Worm (Caenorhabditis elegans) whole organism, late embryonic: ENCODE data around the gene R13H4.7.

ENCODE experiments used
- F13H6.1 ChIP-seq: sonication (generic microtip); optimal IDR thresholded peaks from 2 replicates; lab custom pipeline; 2016; ENCODE audit warnings: missing genetic modification characterization, missing compliant biosample characterization
- T23F11.4 ChIP-seq: fragments of 200-800 bp; sonication (Bioruptor generic); optimal IDR thresholded peaks from 2 replicates; lab custom pipeline; 2018; ENCODE audit warnings: mild to moderate bottlenecking, missing genetic modification characterization, missing compliant biosample characterization
- ama-1 ChIP-seq: fragments of 150-350 bp; optimal IDR thresholded peaks from 2 replicates; lab custom pipeline; 2014
- ceh-19 ChIP-seq: fragments of 200-800 bp; sonication (Bioruptor generic); optimal IDR thresholded peaks from 2 replicates; lab custom pipeline; 2018; ENCODE audit warnings: mild to moderate bottlenecking, missing genetic modification characterization, missing compliant biosample characterization
- ceh-2 ChIP-seq: sonication (generic microtip); optimal IDR thresholded peaks from 2 replicates; lab custom pipeline; 2016; ENCODE audit warnings: missing genotype, missing genetic modification characterization, missing compliant biosample characterization
- elt-2 ChIP-seq: sonication (generic microtip); optimal IDR thresholded peaks from 2 replicates; lab custom pipeline; 2016; ENCODE audit warnings: missing genetic modification reagents, missing genetic modification characterization, missing compliant biosample characterization
- nfya-1 ChIP-seq: sonication (generic microtip); optimal IDR thresholded peaks from 2 replicates; lab custom pipeline; 2017; ENCODE audit warnings: missing genetic modification characterization, mild to moderate bottlenecking, missing compliant biosample characterization, antibody characterized with exemption, moderate library complexity
- nhr-11 ChIP-seq: fragments of 150-350 bp; optimal IDR thresholded peaks from 2 replicates; lab custom pipeline; 2014; ENCODE audit warnings: missing biosample characterization, missing genetic modification characterization
- nhr-232 ChIP-seq: sonication (generic microtip); optimal IDR thresholded peaks from 2 replicates; lab custom pipeline; 2016; ENCODE audit warnings: missing genetic modification characterization, missing compliant biosample characterization
- pha-4 ChIP-seq: fragments of 150-350 bp; optimal IDR thresholded peaks from 2 replicates; lab custom pipeline; 2018; ENCODE audit warnings: missing biosample characterization, missing genetic modification reagents, missing genetic modification characterization
- rnt-1 ChIP-seq: sonication (generic microtip); optimal IDR thresholded peaks from 2 replicates; lab custom pipeline; 2016; ENCODE audit warnings: missing genetic modification characterization, missing compliant biosample characterization
- unc-86 ChIP-seq: sonication (generic microtip); optimal IDR thresholded peaks from 2 replicates; lab custom pipeline; 2016; ENCODE audit warnings: missing genetic modification characterization, missing compliant biosample characterization

- TF ChIP-seq pha-4 (no peak), ceh-19 (no peak), nhr-11 (tag; lab: Kevin White, UChicago) (no peak), ceh-2 (tag; lab: Kevin White, UChicago) (no peak), T23F11.4 (no peak), rnt-1 (no peak), nfya-1 (tag; lab: Kevin White, UChicago) (no peak), elt-2 (no peak), nhr-232 (tag; lab: Kevin White, UChicago) (no peak), F13H6.1 (tag; lab: Kevin White, UChicago) (no peak), ama-1 (lab: Kevin White, UChicago) (no peak), unc-86 (tag; lab: Kevin White, UChicago) (no peak)
Observed at ce11 chrV:11887988-11888499, 20.0 kb upstream of the R13H4.7 start, which contains the start of gene adh-1.
